Worm (Caenorhabditis elegans) whole organism, young adult: ENCODE measurements around the gene C47A10.12.
A peak's percentile ranks its signal among the peaks of the same experiment; 100 is the strongest.

ENCODE experiments used
- B0035.1 ChIP-seq: sonication (generic microtip); optimal IDR thresholded peaks from 2 replicates; lab custom pipeline; 2016; ENCODE audit warnings: missing genetic modification characterization, mild to moderate bottlenecking, missing compliant biosample characterization, missing genotype, missing genetic modification reagents
- B0261.1 ChIP-seq: sonication (generic microtip); optimal IDR thresholded peaks from 2 replicates; lab custom pipeline; 2016; ENCODE audit warnings: mild to moderate bottlenecking, missing genetic modification characterization, moderate library complexity, missing compliant biosample characterization
- F22D6.2 ChIP-seq: sonication (generic microtip); optimal IDR thresholded peaks from 2 replicates; lab custom pipeline; 2016; ENCODE audit warnings: mild to moderate bottlenecking, missing genetic modification characterization, missing compliant biosample characterization
- F57A8.1 ChIP-seq: fragments of 200-800 bp; sonication (Bioruptor generic); optimal IDR thresholded peaks from 2 replicates; lab custom pipeline; 2018; ENCODE audit warnings: mild to moderate bottlenecking, missing genetic modification characterization, moderate library complexity, missing compliant biosample characterization
- F57C9.4 ChIP-seq: sonication (generic microtip); optimal IDR thresholded peaks from 2 replicates; lab custom pipeline; 2017; ENCODE audit warnings: mild to moderate bottlenecking, missing genetic modification characterization, missing compliant biosample characterization
- T26A5.8 ChIP-seq: sonication (generic microtip); optimal IDR thresholded peaks from 2 replicates; lab custom pipeline; 2016; ENCODE audit warnings: missing genetic modification characterization, missing compliant biosample characterization
- Y53F4B.3 ChIP-seq: fragments of 200-800 bp; sonication (Bioruptor generic); IDR thresholded peaks from 2 replicates; pipeline ENCODE4 v1.3.6; 2022; ENCODE audit warnings: missing genetic modification reagents, missing genetic modification characterization, missing compliant biosample characterization
- Y67H2A.10 ChIP-seq: fragments of 200-800 bp; sonication (Bioruptor generic); conservative IDR thresholded peaks from 2 replicates; pipeline ENCODE4 v1.3.6; 2022; ENCODE audit warnings: missing genetic modification reagents, missing genetic modification characterization, missing compliant biosample characterization
- Y79H2A.3 ChIP-seq: fragments of 200-800 bp; sonication (Bioruptor generic); conservative IDR thresholded peaks from 2 replicates; pipeline ENCODE4 v1.3.6; 2022; ENCODE audit warnings: missing genetic modification reagents, missing genetic modification characterization, missing compliant biosample characterization
- aptf-2 ChIP-seq: fragments of 200-800 bp; sonication (Bioruptor generic); conservative IDR thresholded peaks from 2 replicates; pipeline ENCODE4 v1.3.6; 2022; ENCODE audit warnings: missing genetic modification reagents, missing genetic modification characterization, missing compliant biosample characterization
- bed-2 ChIP-seq: fragments of 200-800 bp; sonication (Bioruptor generic); IDR thresholded peaks from 2 replicates; pipeline ENCODE4 v1.3.6; 2022; ENCODE audit warnings: missing genetic modification reagents, missing genetic modification characterization, missing compliant biosample characterization
- cebp-1 ChIP-seq, 2 experiments: fragments of 200-800 bp in 1 of 2; sonication (Bioruptor generic) in 1 of 2; sonication (generic microtip) in 1 of 2; IDR thresholded peaks in 1 of 2; optimal IDR thresholded peaks in 1 of 2; 2 replicates each; pipeline versions ENCODE4 v1.3.6 to Lab custom; 2017 to 2022; ENCODE audit warnings: missing compliant biosample characterization in 2 of 2, missing genetic modification characterization in 2 of 2, mild to moderate bottlenecking in 1 of 2, missing genetic modification reagents in 1 of 2, moderate library complexity in 1 of 2
- cebp-2 ChIP-seq: fragments of 200-800 bp; sonication (Bioruptor generic); IDR thresholded peaks from 2 replicates; pipeline ENCODE4 v1.3.6; 2022; ENCODE audit warnings: missing genetic modification characterization, missing compliant biosample characterization
- ceh-100 ChIP-seq: fragments of 200-800 bp; sonication (Bioruptor generic); IDR thresholded peaks from 2 replicates; pipeline ENCODE4 v1.3.6; 2022; ENCODE audit warnings: missing genetic modification reagents, missing genetic modification characterization, missing compliant biosample characterization
- ceh-27 ChIP-seq: fragments of 200-800 bp; sonication (Bioruptor generic); optimal IDR thresholded peaks from 2 replicates; lab custom pipeline; 2018; ENCODE audit warnings: mild to moderate bottlenecking, missing genetic modification characterization, moderate library complexity, missing compliant biosample characterization
- ceh-40 ChIP-seq: fragments of 200-800 bp; sonication (Bioruptor generic); IDR thresholded peaks from 2 replicates; pipeline ENCODE4 v1.3.6; 2022; ENCODE audit warnings: missing genetic modification characterization, missing compliant biosample characterization
- ceh-79 ChIP-seq: sonication (generic microtip); optimal IDR thresholded peaks from 2 replicates; lab custom pipeline; 2017; ENCODE audit warnings: mild to moderate bottlenecking, missing genetic modification characterization, missing compliant biosample characterization
- dox-1 ChIP-seq: fragments of 200-800 bp; sonication (Bioruptor generic); IDR thresholded peaks from 2 replicates; pipeline ENCODE4 v1.3.6; 2022; ENCODE audit warnings: missing genetic modification reagents, missing genetic modification characterization, missing compliant biosample characterization
- dpl-1 ChIP-seq: fragments of 150-350 bp; optimal IDR thresholded peaks from 2 replicates; lab custom pipeline; 2014; ENCODE audit warnings: missing biosample characterization, missing genetic modification reagents, missing genetic modification characterization
- efl-1 ChIP-seq: fragments of 150-350 bp; optimal IDR thresholded peaks from 2 replicates; lab custom pipeline; 2014; ENCODE audit warnings: missing biosample characterization, missing genetic modification reagents, missing genetic modification characterization
- egl-18 ChIP-seq: fragments of 200-800 bp; sonication (Bioruptor generic); IDR thresholded peaks from 2 replicates; pipeline ENCODE4 v1.3.6; 2022; ENCODE audit warnings: missing genetic modification reagents, missing genetic modification characterization, missing compliant biosample characterization
- fkh-3 ChIP-seq: sonication (generic microtip); optimal IDR thresholded peaks from 2 replicates; lab custom pipeline; 2016; ENCODE audit warnings: mild to moderate bottlenecking, missing genetic modification characterization, missing compliant biosample characterization
- hlh-26 ChIP-seq: fragments of 200-800 bp; sonication (Bioruptor generic); conservative IDR thresholded peaks from 2 replicates; pipeline ENCODE4 v1.3.6; 2022; ENCODE audit warnings: missing genetic modification reagents, missing genetic modification characterization, missing compliant biosample characterization
- hrde-1 ChIP-seq: sonication (generic microtip); optimal IDR thresholded peaks from 2 replicates; lab custom pipeline; 2016; ENCODE audit warnings: missing genetic modification characterization, mild to moderate bottlenecking, missing compliant biosample characterization, moderate library complexity, missing genotype, missing genetic modification reagents, borderline replicate concordance
- lag-1 ChIP-seq: fragments of 200-800 bp; sonication (Bioruptor generic); IDR thresholded peaks from 2 replicates; pipeline ENCODE4 v1.3.6; 2022; ENCODE audit warnings: missing genetic modification reagents, missing genetic modification characterization, missing compliant biosample characterization
- madf-8 ChIP-seq: fragments of 200-800 bp; sonication (Bioruptor generic); conservative IDR thresholded peaks from 2 replicates; pipeline ENCODE4 v1.3.6; 2022; ENCODE audit warnings: missing genetic modification reagents, missing genetic modification characterization, missing compliant biosample characterization
- mxl-1 ChIP-seq: sonication (generic microtip); optimal IDR thresholded peaks from 2 replicates; lab custom pipeline; 2016; ENCODE audit warnings: missing genetic modification characterization, missing compliant biosample characterization
- nfya-2 ChIP-seq: fragments of 200-800 bp; sonication (Bioruptor generic); IDR thresholded peaks from 2 replicates; pipeline ENCODE4 v1.3.6; 2022; ENCODE audit warnings: missing genetic modification reagents, missing genetic modification characterization, missing compliant biosample characterization
- nfyb-1 ChIP-seq: fragments of 200-800 bp; sonication (Bioruptor generic); IDR thresholded peaks from 2 replicates; pipeline ENCODE4 v1.3.6; 2022; ENCODE audit warnings: missing genetic modification reagents, missing genetic modification characterization, missing compliant biosample characterization
- nhr-80 ChIP-seq: sonication (generic microtip); optimal IDR thresholded peaks from 2 replicates; lab custom pipeline; 2016; ENCODE audit warnings: missing genetic modification characterization, missing compliant biosample characterization
- pbrm-1 ChIP-seq: fragments of 200-800 bp; sonication (Bioruptor generic); IDR thresholded peaks from 2 replicates; pipeline ENCODE4 v1.3.6; 2022; ENCODE audit warnings: missing genetic modification reagents, missing genetic modification characterization, missing compliant biosample characterization
- pha-4 ChIP-seq: fragments of 150-350 bp; sonication (generic microtip); optimal IDR thresholded peaks from 2 replicates; lab custom pipeline; 2014; ENCODE audit warnings: missing biosample characterization, missing genetic modification reagents, missing genetic modification characterization
- rec-8 ChIP-seq, 2 experiments: sonication (generic microtip); optimal IDR thresholded peaks; 2 replicates each; lab custom pipeline; 2016; ENCODE audit warnings: mild to moderate bottlenecking in 2 of 2, missing genetic modification characterization in 2 of 2, missing genetic modification reagents in 2 of 2, missing genotype in 2 of 2, missing biosample characterization in 1 of 2, missing compliant biosample characterization in 1 of 2, moderate library complexity in 1 of 2
- snpc-1.1 ChIP-seq: sonication (generic microtip); optimal IDR thresholded peaks from 2 replicates; lab custom pipeline; 2017; ENCODE audit warnings: missing genetic modification characterization, mild to moderate bottlenecking, missing compliant biosample characterization, antibody characterized with exemption, moderate library complexity, missing genotype, missing genetic modification reagents; ENCODE audit not compliant: insufficient read depth
- snpc-4 ChIP-seq, 5 experiments: fragments of 150-350 bp in 1 of 5; sonication (generic microtip) in 4 of 5; optimal IDR thresholded peaks; 2 replicates each; lab custom pipeline; 2014 to 2018; ENCODE audit warnings: missing genetic modification characterization in 5 of 5, missing biosample characterization in 3 of 5, antibody characterized with exemption in 2 of 5, mild to moderate bottlenecking in 2 of 5, missing compliant biosample characterization in 2 of 5, missing genotype in 2 of 5, moderate library complexity in 2 of 5, missing genetic modification reagents in 1 of 5
- sptf-2 ChIP-seq: fragments of 200-800 bp; sonication (Bioruptor generic); optimal IDR thresholded peaks from 2 replicates; lab custom pipeline; 2018; ENCODE audit warnings: mild to moderate bottlenecking, missing genetic modification characterization, missing compliant biosample characterization
- tbp1 ChIP-seq: fragments of 200-800 bp; sonication (Bioruptor generic); optimal IDR thresholded peaks from 2 replicates; lab custom pipeline; 2018; ENCODE audit warnings: mild to moderate bottlenecking, missing genetic modification characterization, missing compliant biosample characterization
- unc-62 ChIP-seq: fragments of 150-350 bp; optimal IDR thresholded peaks from 2 replicates; lab custom pipeline; 2014; ENCODE audit warnings: missing biosample characterization, missing genetic modification reagents, missing genetic modification characterization
- zim-3 ChIP-seq: sonication (generic microtip); optimal IDR thresholded peaks from 2 replicates; lab custom pipeline; 2017; ENCODE audit warnings: mild to moderate bottlenecking, missing genetic modification characterization, moderate library complexity, missing compliant biosample characterization

The C47A10.12 gene

DNA sequence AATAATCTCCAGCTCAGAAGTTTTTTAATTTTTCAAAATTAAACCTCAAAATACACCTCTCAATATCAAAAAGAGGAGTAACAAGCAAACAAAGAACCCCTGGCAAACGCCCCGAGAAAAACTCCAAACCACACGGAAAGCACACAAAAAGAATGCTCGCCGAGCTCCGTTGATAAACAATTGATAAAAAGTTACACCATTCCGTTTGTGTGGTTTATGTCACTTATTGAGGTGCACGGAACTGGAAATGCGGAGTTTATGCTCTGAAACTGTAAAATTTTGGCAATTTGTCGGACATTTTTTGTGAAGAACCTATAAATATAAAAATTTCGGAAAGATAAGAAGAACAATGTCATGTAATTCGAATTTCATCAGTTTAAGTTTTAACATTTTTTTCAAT lies 25.4 kb upstream of the C47A10.12 start:
- no peak for TF ChIP-seq snpc-4 (GFP tag; optimal IDR thresholded peaks at IDR 0.05; lab: Kevin White, UChicago)
- peak in 1 of 4 experiments; percentile 14 for TF ChIP-seq snpc-4 (tag; optimal IDR thresholded peaks at IDR 0.05; lab: Kevin White, UChicago)
- no peak for TF ChIP-seq efl-1 (GFP tag; lab: Kevin White, UChicago)
- no peak for TF ChIP-seq cebp-2
- TF ChIP-seq F57A8.1 (GFP tag; lab: Kevin White, UChicago), result no peak
- no peak for TF ChIP-seq dpl-1 (GFP tag; lab: Kevin White, UChicago)
- TF ChIP-seq egl-18 (GFP tag; lab: Robert Waterston, UW), result no peak
- no peak for TF ChIP-seq hlh-26
- TF ChIP-seq madf-8, result no peak
- TF ChIP-seq F57C9.4, result no peak
- 0 out of 2 replicates have a peak, but pooled peaks have one; percentile 12 for TF ChIP-seq dox-1
- TF ChIP-seq ceh-27 (GFP tag; lab: Kevin White, UChicago), result no peak
- no peak for TF ChIP-seq mxl-1 (tag; lab: Kevin White, UChicago)
- no peak for TF ChIP-seq sptf-2 (GFP tag; lab: Kevin White, UChicago)
- TF ChIP-seq B0261.1 (tag; lab: Kevin White, UChicago), result no peak
- no peak for TF ChIP-seq cebp-1 (GFP tag; IDR thresholded peaks at IDR 0.05; lab: Robert Waterston, UW)
- TF ChIP-seq cebp-1 (tag; optimal IDR thresholded peaks at IDR 0.05; lab: Kevin White, UChicago), result peak; percentile 37
- no peak for TF ChIP-seq B0035.1 (tag; lab: Kevin White, UChicago)
- peak; percentile 90 for TF ChIP-seq nhr-80 (tag; lab: Kevin White, UChicago)
- no peak for TF ChIP-seq Y79H2A.3 (GFP tag; lab: Robert Waterston, UW)
- TF ChIP-seq T26A5.8 (tag; lab: Kevin White, UChicago), result no peak
- no peak for TF ChIP-seq F22D6.2 (tag; lab: Kevin White, UChicago)
- TF ChIP-seq tbp1 (GFP tag; lab: Kevin White, UChicago), result peak; percentile 0
- TF ChIP-seq Y53F4B.3 (GFP tag; lab: Robert Waterston, UW), result no peak

- TF ChIP-seq snpc-1.1 (tag; lab: Kevin White, UChicago), result no peak
- peak; percentile 31 for TF ChIP-seq nhr-80 (tag; lab: Kevin White, UChicago)
- no peak for TF ChIP-seq zim-3 (tag; lab: Kevin White, UChicago)
- no peak for TF ChIP-seq B0261.1 (tag; lab: Kevin White, UChicago)
Observed at ce11 chrV:17754999-17755398, 22.7 kb upstream of the C47A10.12 start.

DNA sequence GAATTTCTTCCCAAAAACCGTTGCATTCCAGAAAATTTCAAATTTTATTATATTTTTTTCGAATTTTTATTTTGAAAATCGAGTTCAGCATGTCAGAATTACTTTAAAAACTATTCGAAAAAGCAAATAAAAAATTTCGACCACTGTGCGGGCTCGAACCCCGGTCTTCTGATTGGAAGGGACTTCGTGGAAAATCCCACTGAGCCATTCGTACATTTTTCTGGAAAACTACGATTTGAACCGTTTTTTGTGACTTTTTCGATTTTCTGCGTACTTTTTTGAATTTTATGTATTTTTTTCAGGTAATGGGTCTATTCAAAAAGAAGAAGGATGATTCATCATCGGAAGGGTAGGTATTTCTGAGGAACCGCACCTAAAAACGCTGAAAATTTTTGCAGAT lies 22.1 kb upstream of the C47A10.12 start, which contains the start of gene pgp-9:
Gene pgp-9, plus strand, starts transcription at position 301 of the 400 bp plus-strand sequence.
- TF ChIP-seq nfyb-1 (GFP tag; lab: Robert Waterston, UW) (no peak), unc-62 (GFP tag; lab: Kevin White, UChicago) (no peak), ceh-79 (tag; lab: Kevin White, UChicago) (no peak), lag-1 (GFP tag; lab: Robert Waterston, UW) (no peak), ceh-40 (GFP tag; lab: Robert Waterston, UW) (no peak), nfya-2 (GFP tag; lab: Robert Waterston, UW) (no peak), rec-8 (tag; optimal IDR thresholded peaks at IDR 0.05; lab: Kevin White, UChicago) (no peak), hrde-1 (tag; lab: Kevin White, UChicago) (no peak), fkh-3 (tag; lab: Kevin White, UChicago) (no peak), Y67H2A.10 (no peak), zim-3 (tag; lab: Kevin White, UChicago) (no peak), ceh-100 (GFP tag; lab: Robert Waterston, UW) (no peak), aptf-2 (GFP tag; lab: Robert Waterston, UW) (no peak), bed-2 (no peak), pha-4 (tag; lab: Kevin White, UChicago) (no peak), cebp-1 (GFP tag; IDR thresholded peaks at IDR 0.05; lab: Robert Waterston, UW) (no peak), cebp-1 (tag; optimal IDR thresholded peaks at IDR 0.05; lab: Kevin White, UChicago) (no peak), pbrm-1 (GFP tag; lab: Robert Waterston, UW) (no peak)
